Worm (Caenorhabditis elegans) whole organism, young adult: ENCODE results near the gene gst-34.
A peak's percentile ranks its signal among the peaks of the same experiment; 100 is the strongest.

Source experiments
- C06A6.2 ChIP-seq: fragments of 200-800 bp; sonication (Bioruptor generic); conservative IDR thresholded peaks from 2 replicates; pipeline ENCODE4 v1.3.6; 2022; ENCODE audit warnings: missing genetic modification characterization, missing compliant biosample characterization
- C17E4.6 ChIP-seq: fragments of 200-800 bp; sonication (Bioruptor generic); IDR thresholded peaks from 2 replicates; pipeline ENCODE4 v1.3.6; 2022; ENCODE audit warnings: missing genetic modification reagents, missing genetic modification characterization, missing compliant biosample characterization
- F37B4.10 ChIP-seq: fragments of 200-800 bp; sonication (Bioruptor generic); IDR thresholded peaks from 2 replicates; pipeline ENCODE4 v1.3.6; 2022; ENCODE audit warnings: missing genetic modification characterization, missing compliant biosample characterization
- F39B2.1 ChIP-seq: fragments of 200-800 bp; sonication (Bioruptor generic); IDR thresholded peaks from 2 replicates; pipeline ENCODE4 v1.3.6; 2022; ENCODE audit warnings: missing genetic modification reagents, missing genetic modification characterization, missing compliant biosample characterization
- F49E8.2 ChIP-seq: sonication (generic microtip); optimal IDR thresholded peaks from 3 replicates; lab custom pipeline; 2017; ENCODE audit warnings: missing genetic modification characterization, mild to moderate bottlenecking, missing compliant biosample characterization, antibody characterized with exemption, moderate library complexity; ENCODE audit not compliant: insufficient read depth
- K12H6.12 ChIP-seq: fragments of 200-800 bp; sonication (Bioruptor generic); optimal IDR thresholded peaks from 2 replicates; lab custom pipeline; 2018; ENCODE audit warnings: mild to moderate bottlenecking, missing genetic modification characterization, missing compliant biosample characterization
- Y67H2A.10 ChIP-seq: fragments of 200-800 bp; sonication (Bioruptor generic); conservative IDR thresholded peaks from 2 replicates; pipeline ENCODE4 v1.3.6; 2022; ENCODE audit warnings: missing genetic modification reagents, missing genetic modification characterization, missing compliant biosample characterization
- ama-1 ChIP-seq, 3 experiments: fragments of 150-350 bp in 1 of 3; sonication (generic microtip) in 2 of 3; optimal IDR thresholded peaks; 2 replicates each; lab custom pipeline; 2014 to 2018; ENCODE audit warnings: missing biosample characterization in 2 of 3, missing genetic modification characterization in 2 of 3, missing genetic modification reagents in 2 of 3
- aptf-2 ChIP-seq: fragments of 200-800 bp; sonication (Bioruptor generic); conservative IDR thresholded peaks from 2 replicates; pipeline ENCODE4 v1.3.6; 2022; ENCODE audit warnings: missing genetic modification reagents, missing genetic modification characterization, missing compliant biosample characterization
- aptf-3 ChIP-seq: fragments of 200-800 bp; sonication (Bioruptor generic); IDR thresholded peaks from 2 replicates; pipeline ENCODE4 v1.3.6; 2022; ENCODE audit warnings: missing genetic modification characterization, missing compliant biosample characterization
- attf-3 ChIP-seq: fragments of 200-800 bp; sonication (Bioruptor generic); conservative IDR thresholded peaks from 2 replicates; pipeline ENCODE4 v1.3.6; 2022; ENCODE audit warnings: missing genetic modification reagents, missing genetic modification characterization, missing compliant biosample characterization
- ccch-3 ChIP-seq: fragments of 200-800 bp; sonication (Bioruptor generic); optimal IDR thresholded peaks from 2 replicates; lab custom pipeline; 2018; ENCODE audit warnings: mild to moderate bottlenecking, missing genetic modification characterization, missing compliant biosample characterization
- cebp-1 ChIP-seq, 2 experiments: fragments of 200-800 bp in 1 of 2; sonication (Bioruptor generic) in 1 of 2; sonication (generic microtip) in 1 of 2; IDR thresholded peaks in 1 of 2; optimal IDR thresholded peaks in 1 of 2; 2 replicates each; pipeline versions ENCODE4 v1.3.6 to Lab custom; 2017 to 2022; ENCODE audit warnings: missing compliant biosample characterization in 2 of 2, missing genetic modification characterization in 2 of 2, mild to moderate bottlenecking in 1 of 2, missing genetic modification reagents in 1 of 2, moderate library complexity in 1 of 2
- ceh-58 ChIP-seq: fragments of 200-800 bp; sonication (Bioruptor generic); IDR thresholded peaks from 2 replicates; pipeline ENCODE4 v1.3.6; 2022; ENCODE audit warnings: missing genetic modification characterization, missing compliant biosample characterization
- ceh-79 ChIP-seq: sonication (generic microtip); optimal IDR thresholded peaks from 2 replicates; lab custom pipeline; 2017; ENCODE audit warnings: mild to moderate bottlenecking, missing genetic modification characterization, missing compliant biosample characterization
- gei-17 ChIP-seq: fragments of 200-800 bp; sonication (Bioruptor generic); optimal IDR thresholded peaks from 2 replicates; lab custom pipeline; 2018; ENCODE audit warnings: mild to moderate bottlenecking, missing genetic modification characterization, missing compliant biosample characterization
- hmg-1.2 ChIP-seq: fragments of 200-800 bp; sonication (Bioruptor generic); IDR thresholded peaks from 2 replicates; pipeline ENCODE4 v1.3.6; 2022; ENCODE audit warnings: missing genetic modification reagents, missing genetic modification characterization, missing compliant biosample characterization
- hsf-1 ChIP-seq: fragments of 200-800 bp; sonication (Bioruptor generic); IDR thresholded peaks from 2 replicates; pipeline ENCODE4 v1.3.6; 2022; ENCODE audit warnings: missing genetic modification reagents, missing genetic modification characterization, missing compliant biosample characterization
- let-607 ChIP-seq, 2 experiments: fragments of 200-800 bp in 1 of 2; sonication (Bioruptor generic) in 1 of 2; sonication (generic microtip) in 1 of 2; optimal IDR thresholded peaks; 2 replicates each; lab custom pipeline; 2016 to 2018; ENCODE audit warnings: mild to moderate bottlenecking in 2 of 2, missing compliant biosample characterization in 2 of 2, missing genetic modification characterization in 2 of 2, moderate library complexity in 2 of 2, missing genotype in 1 of 2
- lin-26 ChIP-seq: fragments of 200-800 bp; sonication (Bioruptor generic); IDR thresholded peaks from 2 replicates; pipeline ENCODE4 v1.3.6; 2022; ENCODE audit warnings: missing genetic modification reagents, missing genetic modification characterization, missing compliant biosample characterization
- lin-35 ChIP-seq, 3 experiments: fragments of 150-350 bp in 2 of 3; sonication (generic microtip) in 1 of 3; optimal IDR thresholded peaks; 2 replicates each; lab custom pipeline; 2014 to 2018; ENCODE audit warnings: missing biosample characterization in 3 of 3, missing genetic modification characterization in 3 of 3, missing genetic modification reagents in 3 of 3
- lin-54 ChIP-seq: fragments of 200-800 bp; sonication (Bioruptor generic); optimal IDR thresholded peaks from 2 replicates; lab custom pipeline; 2018; ENCODE audit warnings: mild to moderate bottlenecking, missing genetic modification characterization, missing compliant biosample characterization
- madf-6 ChIP-seq: fragments of 200-800 bp; sonication (Bioruptor generic); IDR thresholded peaks from 2 replicates; pipeline ENCODE4 v1.3.6; 2022; ENCODE audit warnings: missing genetic modification reagents, missing genetic modification characterization, missing compliant biosample characterization
- mes-4 ChIP-seq: sonication (generic microtip); optimal IDR thresholded peaks from 2 replicates; lab custom pipeline; 2016; ENCODE audit warnings: missing genotype, missing genetic modification characterization, missing compliant biosample characterization
- nhr-120 ChIP-seq: fragments of 200-800 bp; sonication (Bioruptor generic); IDR thresholded peaks from 2 replicates; pipeline ENCODE4 v1.3.6; 2022; ENCODE audit warnings: missing genetic modification characterization, missing compliant biosample characterization
- nhr-80 ChIP-seq: sonication (generic microtip); optimal IDR thresholded peaks from 2 replicates; lab custom pipeline; 2016; ENCODE audit warnings: missing genetic modification characterization, missing compliant biosample characterization
- rcor-1 ChIP-seq: fragments of 200-800 bp; sonication (Bioruptor generic); IDR thresholded peaks from 2 replicates; pipeline ENCODE4 v1.3.6; 2022; ENCODE audit warnings: missing genetic modification reagents, missing genetic modification characterization, missing compliant biosample characterization
- repo-1 ChIP-seq: sonication (generic microtip); optimal IDR thresholded peaks from 2 replicates; lab custom pipeline; 2017; ENCODE audit warnings: mild to moderate bottlenecking, missing genetic modification characterization, missing compliant biosample characterization
- rpc-1 ChIP-seq, 2 experiments: fragments of 150-350 bp in 1 of 2; sonication (generic microtip) in 1 of 2; optimal IDR thresholded peaks; 2 replicates each; lab custom pipeline; 2014 to 2018; ENCODE audit warnings: missing biosample characterization in 1 of 2, missing genetic modification characterization in 1 of 2, missing genetic modification reagents in 1 of 2, missing genotype in 1 of 2
- sea-2 ChIP-seq: fragments of 200-800 bp; sonication (Bioruptor generic); IDR thresholded peaks from 2 replicates; pipeline ENCODE4 v1.3.6; 2022; ENCODE audit warnings: missing genetic modification characterization, missing compliant biosample characterization
- somi-1 ChIP-seq: fragments of 200-800 bp; sonication (Bioruptor generic); optimal IDR thresholded peaks from 2 replicates; lab custom pipeline; 2018; ENCODE audit warnings: mild to moderate bottlenecking, missing genetic modification characterization, missing compliant biosample characterization
- sptf-2 ChIP-seq: fragments of 200-800 bp; sonication (Bioruptor generic); optimal IDR thresholded peaks from 2 replicates; lab custom pipeline; 2018; ENCODE audit warnings: mild to moderate bottlenecking, missing genetic modification characterization, missing compliant biosample characterization
- ztf-18 ChIP-seq: sonication (generic microtip); optimal IDR thresholded peaks from 2 replicates; lab custom pipeline; 2016; ENCODE audit warnings: missing genotype, mild to moderate bottlenecking, missing genetic modification characterization, missing compliant biosample characterization
- ztf-22 ChIP-seq: fragments of 200-800 bp; sonication (Bioruptor generic); optimal IDR thresholded peaks from 2 replicates; lab custom pipeline; 2018; ENCODE audit warnings: mild to moderate bottlenecking, missing genetic modification characterization, moderate library complexity, missing compliant biosample characterization

gst-34 gene

ce11 chrII:15164453-15164852 is 18.6 kb downstream of the gst-34 start, which contains the start of gene gst-26:
gst-26 (minus strand) TSS chrII:15164553.
- TF ChIP-seq nhr-80 (tag; lab: Kevin White, UChicago) (peak; percentile 39), F37B4.10 (GFP tag; lab: Robert Waterston, UW) (no peak), attf-3 (GFP tag; lab: Robert Waterston, UW) (no peak), madf-6 (GFP tag; lab: Robert Waterston, UW) (no peak), repo-1 (no peak), lin-54 (GFP tag; lab: Kevin White, UChicago) (no peak), ztf-18 (no peak)

- TF ChIP-seq lin-35 (GFP tag; optimal IDR thresholded peaks at IDR 0.05; lab: Kevin White, UChicago) (no peak), K12H6.12 (tag; lab: Kevin White, UChicago) (no peak), aptf-3 (GFP tag; lab: Robert Waterston, UW) (no peak), attf-3 (GFP tag; lab: Robert Waterston, UW) (no peak), aptf-2 (no peak), C06A6.2 (no peak), Y67H2A.10 (GFP tag; lab: Robert Waterston, UW) (no peak), F39B2.1 (GFP tag; lab: Robert Waterston, UW) (no peak), rcor-1 (GFP tag; lab: Robert Waterston, UW) (no peak), lin-54 (GFP tag; lab: Kevin White, UChicago) (no peak), F49E8.2 (tag; lab: Kevin White, UChicago) (no peak), lin-26 (GFP tag; lab: Robert Waterston, UW) (no peak), hmg-1.2 (no peak), gei-17 (GFP tag; lab: Kevin White, UChicago) (no peak)
Measured at ce11 chrII:15158364-15158763, 24.7 kb downstream of the gst-34 start.

- TF ChIP-seq somi-1 (no peak), hmg-1.2 (no peak), sea-2 (GFP tag; lab: Robert Waterston, UW) (no peak), ztf-22 (no peak), C17E4.6 (GFP tag; lab: Robert Waterston, UW) (no peak), nhr-120 (GFP tag; lab: Robert Waterston, UW) (no peak), ccch-3 (GFP tag; lab: Kevin White, UChicago) (no peak), ceh-58 (GFP tag; lab: Robert Waterston, UW) (no peak), mes-4 (tag; lab: Kevin White, UChicago) (no peak), let-607 (tag; optimal IDR thresholded peaks at IDR 0.05; lab: Kevin White, UChicago) (no peak), hsf-1 (GFP tag; lab: Robert Waterston, UW) (no peak), ceh-79 (tag; lab: Kevin White, UChicago) (no peak), sptf-2 (GFP tag; lab: Kevin White, UChicago) (no peak), rcor-1 (GFP tag; lab: Robert Waterston, UW) (no peak), cebp-1 (GFP tag; IDR thresholded peaks at IDR 0.05; lab: Robert Waterston, UW) (no peak), cebp-1 (tag; optimal IDR thresholded peaks at IDR 0.05; lab: Kevin White, UChicago) (no peak), ama-1 (optimal IDR thresholded peaks at IDR 0.05; lab: Kevin White, UChicago) (no peak), ama-1 (GFP tag; optimal IDR thresholded peaks at IDR 0.05; lab: Kevin White, UChicago) (no peak), rpc-1 (optimal IDR thresholded peaks at IDR 0.05; lab: Kevin White, UChicago) (no peak), rpc-1 (tag; optimal IDR thresholded peaks at IDR 0.05; lab: Kevin White, UChicago) (no peak)
Measured at ce11 chrII:15157880-15158279, 25.2 kb downstream of the gst-34 start, which contains the start of gene ptr-20. ptr-20 (plus strand) TSS chrII:15158180.
